Fruit fly (Drosophila melanogaster) whole organism, embryonic: ENCODE measurements around the gene SCAR.

Experiments used
- Abd-B ChIP-seq: fragments of 200-800 bp; sonication (Bioruptor generic); optimal IDR thresholded peaks from 2 replicates; lab custom pipeline; 2018; ENCODE audit warnings: missing biosample characterization, mild to moderate bottlenecking, missing genetic modification characterization, moderate library complexity
- Aef1 ChIP-seq: fragments of 200-800 bp; sonication (Bioruptor generic); IDR thresholded peaks from 3 replicates; pipeline ENCODE4 v1.3.6; 2022; ENCODE audit warnings: missing biosample characterization, missing genetic modification characterization
- Atf-2 ChIP-seq: fragments of 200-800 bp; sonication (Bioruptor generic); optimal IDR thresholded peaks from 2 replicates; lab custom pipeline; 2016; ENCODE audit warnings: missing biosample characterization, missing genetic modification characterization
- BEAF-32 ChIP-seq: fragments of 200-800 bp; sonication (Bioruptor generic); optimal IDR thresholded peaks from 3 replicates; lab custom pipeline; 2017; ENCODE audit warnings: missing biosample characterization, missing genetic modification characterization, mild to moderate bottlenecking, moderate library complexity, missing genetic modification reagents
- Blimp-1 ChIP-seq: fragments of 200-800 bp; sonication (Bioruptor generic); optimal IDR thresholded peaks from 3 replicates; lab custom pipeline; 2018; ENCODE audit warnings: missing biosample characterization, missing genetic modification characterization, mild to moderate bottlenecking, moderate library complexity, missing genetic modification reagents
- CG10366 ChIP-seq: fragments of 200-800 bp; sonication (Bioruptor generic); IDR thresholded peaks from 2 replicates; pipeline ENCODE4 v1.3.6; 2022; ENCODE audit warnings: missing biosample characterization, missing genetic modification characterization
- CG10431 ChIP-seq: fragments of 200-800 bp; sonication (Bioruptor generic); optimal IDR thresholded peaks from 3 replicates; lab custom pipeline; 2018; ENCODE audit warnings: missing biosample characterization, mild to moderate bottlenecking, missing genetic modification characterization
- CG11456 ChIP-seq: fragments of 200-800 bp; sonication (Bioruptor generic); IDR thresholded peaks from 3 replicates; pipeline ENCODE4 v1.3.6; 2022; ENCODE audit warnings: missing biosample characterization, missing genetic modification characterization
- CG11560 ChIP-seq: fragments of 200-800 bp; sonication (Bioruptor generic); IDR thresholded peaks from 3 replicates; pipeline ENCODE4 v1.3.6; 2022; ENCODE audit warnings: missing biosample characterization, missing genetic modification characterization
- CG14965 ChIP-seq: fragments of 200-800 bp; sonication (Bioruptor generic); optimal IDR thresholded peaks from 2 replicates; lab custom pipeline; 2016; ENCODE audit warnings: missing biosample characterization, missing genetic modification characterization, borderline replicate concordance
- CG17361 ChIP-seq: fragments of 200-800 bp; sonication (Bioruptor generic); IDR thresholded peaks from 3 replicates; pipeline ENCODE4 v1.3.6; 2022; ENCODE audit warnings: missing biosample characterization, missing genetic modification characterization
- CG2120 ChIP-seq: fragments of 200-800 bp; sonication (Bioruptor generic); optimal IDR thresholded peaks from 3 replicates; lab custom pipeline; 2016; ENCODE audit warnings: missing biosample characterization, missing genetic modification characterization
- CG30431 ChIP-seq: fragments of 200-800 bp; sonication (Bioruptor generic); optimal IDR thresholded peaks from 2 replicates; lab custom pipeline; 2017; ENCODE audit warnings: missing biosample characterization, missing genetic modification characterization
- CG32772 ChIP-seq: fragments of 200-800 bp; sonication (Bioruptor generic); IDR thresholded peaks from 2 replicates; pipeline ENCODE4 v1.3.6; 2022; ENCODE audit warnings: missing biosample characterization, missing genetic modification characterization
- CG3838 ChIP-seq: fragments of 200-800 bp; sonication (Bioruptor generic); optimal IDR thresholded peaks from 3 replicates; lab custom pipeline; 2016; ENCODE audit warnings: missing biosample characterization, missing genetic modification characterization
- CG43689 ChIP-seq: fragments of 200-800 bp; sonication (Bioruptor generic); IDR thresholded peaks from 2 replicates; pipeline ENCODE4 v1.3.6; 2022; ENCODE audit warnings: missing biosample characterization, missing genetic modification characterization
- CG4820 ChIP-seq: fragments of 200-800 bp; sonication (Bioruptor generic); optimal IDR thresholded peaks from 3 replicates; lab custom pipeline; 2016; ENCODE audit warnings: missing biosample characterization, missing genetic modification characterization
- CG5953 ChIP-seq: fragments of 200-800 bp; sonication (Bioruptor generic); IDR thresholded peaks from 2 replicates; pipeline ENCODE4 v1.3.6; 2022; ENCODE audit warnings: missing biosample characterization, missing genetic modification characterization
- CG6175 ChIP-seq: fragments of 200-800 bp; sonication (Bioruptor generic); IDR thresholded peaks from 3 replicates; pipeline ENCODE4 v1.3.6; 2022; ENCODE audit warnings: missing biosample characterization, missing genetic modification characterization
- CG7928 ChIP-seq: fragments of 200-800 bp; sonication (Bioruptor generic); optimal IDR thresholded peaks from 2 replicates; lab custom pipeline; 2017; ENCODE audit warnings: missing biosample characterization, mild to moderate bottlenecking, missing genetic modification characterization
- D ChIP-seq, 2 experiments: fragments of 200-800 bp in 1 of 2; fragments of >200 bp in 1 of 2; sonication (Bioruptor generic) in 1 of 2; optimal IDR thresholded peaks; 2 replicates in 1 of 2; 3 replicates in 1 of 2; lab custom pipeline; 2017; ENCODE audit warnings: mild to moderate bottlenecking in 1 of 2, missing biosample characterization in 1 of 2, missing genetic modification characterization in 1 of 2, missing genetic modification reagents in 1 of 2
- Dref ChIP-seq: fragments of 200-800 bp; sonication (Bioruptor generic); IDR thresholded peaks from 2 replicates; pipeline ENCODE4 v1.3.6; 2022; ENCODE audit warnings: missing biosample characterization, missing genetic modification characterization
- Elba2 ChIP-seq: fragments of 200-800 bp; sonication (Bioruptor generic); optimal IDR thresholded peaks from 3 replicates; lab custom pipeline; 2016; ENCODE audit warnings: missing biosample characterization, missing genetic modification characterization
- Ets65A ChIP-seq: fragments of 200-800 bp; sonication (Bioruptor generic); peaks from one replicate; lab custom pipeline; 2016; ENCODE audit warnings: missing biosample characterization, missing genetic modification characterization
- Gsc ChIP-seq: fragments of 200-800 bp; sonication (Bioruptor generic); IDR thresholded peaks from 2 replicates; pipeline ENCODE4 v1.3.6; 2022; ENCODE audit warnings: missing biosample characterization, missing genetic modification characterization
- H2.0 ChIP-seq: fragments of 200-800 bp; sonication (Bioruptor generic); IDR thresholded peaks from 2 replicates; pipeline ENCODE4 v1.3.6; 2022; ENCODE audit warnings: missing biosample characterization, missing genetic modification characterization
- MESR4 ChIP-seq: fragments of 200-800 bp; sonication (Bioruptor generic); optimal IDR thresholded peaks from 2 replicates; lab custom pipeline; 2018; ENCODE audit warnings: missing biosample characterization, mild to moderate bottlenecking, missing genetic modification characterization, moderate library complexity
- Max ChIP-seq: fragments of 200-800 bp; sonication (Bioruptor generic); optimal IDR thresholded peaks from 2 replicates; lab custom pipeline; 2016; ENCODE audit warnings: missing biosample characterization, mild to moderate bottlenecking, missing genetic modification characterization
- Nf-YA ChIP-seq: fragments of 200-800 bp; sonication (Bioruptor generic); IDR thresholded peaks from 2 replicates; pipeline ENCODE4 v1.3.6; 2022; ENCODE audit warnings: missing biosample characterization, missing genetic modification characterization
- Oli ChIP-seq: fragments of 200-800 bp; sonication (Bioruptor generic); optimal IDR thresholded peaks from 2 replicates; lab custom pipeline; 2018; ENCODE audit warnings: missing biosample characterization, mild to moderate bottlenecking, missing genetic modification characterization, moderate library complexity
- amos ChIP-seq: fragments of 200-800 bp; sonication (Bioruptor generic); IDR thresholded peaks from 2 replicates; pipeline ENCODE4 v1.3.6; 2022; ENCODE audit warnings: missing biosample characterization, missing genetic modification characterization; ENCODE audit not compliant: partially characterized antibody
- caup ChIP-seq: fragments of 200-800 bp; sonication (Bioruptor generic); optimal IDR thresholded peaks from 3 replicates; lab custom pipeline; 2017; ENCODE audit warnings: missing biosample characterization, mild to moderate bottlenecking, missing genetic modification characterization, moderate library complexity; ENCODE audit not compliant: severe bottlenecking
- croc ChIP-seq: fragments of 200-800 bp; sonication (Bioruptor generic); conservative IDR thresholded peaks from 3 replicates; pipeline ENCODE4 v1.3.6; 2022; ENCODE audit warnings: missing biosample characterization, missing genetic modification characterization
- emc ChIP-seq: fragments of 200-800 bp; sonication (Bioruptor generic); optimal IDR thresholded peaks from 2 replicates; lab custom pipeline; 2016; ENCODE audit warnings: missing biosample characterization, missing genetic modification characterization
- ewg ChIP-seq: fragments of 200-800 bp; sonication (Bioruptor generic); optimal IDR thresholded peaks from 3 replicates; lab custom pipeline; 2017; ENCODE audit warnings: mild to moderate bottlenecking, missing biosample characterization, missing genetic modification reagents, missing genetic modification characterization
- kah ChIP-seq: fragments of 200-800 bp; sonication (Bioruptor generic); optimal IDR thresholded peaks from 2 replicates; lab custom pipeline; 2018; ENCODE audit warnings: missing biosample characterization, mild to moderate bottlenecking, missing genetic modification characterization
- nerfin-2 ChIP-seq: fragments of 200-800 bp; sonication (Bioruptor generic); IDR thresholded peaks from 2 replicates; pipeline ENCODE4 v1.3.6; 2022; ENCODE audit warnings: missing biosample characterization, missing genetic modification characterization; ENCODE audit not compliant: partially characterized antibody
- seq ChIP-seq: fragments of 200-800 bp; sonication (Bioruptor generic); IDR thresholded peaks from 2 replicates; pipeline ENCODE4 v1.3.6; 2022; ENCODE audit warnings: missing biosample characterization, missing genetic modification characterization
- sisA ChIP-seq: fragments of 200-800 bp; sonication (Bioruptor generic); IDR thresholded peaks from 2 replicates; pipeline ENCODE4 v1.3.6; 2022; ENCODE audit warnings: missing biosample characterization, missing genetic modification characterization
- slbo ChIP-seq: fragments of 200-800 bp; sonication (Bioruptor generic); IDR thresholded peaks from 2 replicates; pipeline ENCODE4 v1.3.6; 2022; ENCODE audit warnings: missing biosample characterization, missing genetic modification characterization
- sna ChIP-seq: fragments of 200-800 bp; sonication (Bioruptor generic); IDR thresholded peaks from 2 replicates; pipeline ENCODE4 v1.3.6; 2022; ENCODE audit warnings: missing biosample characterization, missing genetic modification characterization; ENCODE audit not compliant: partially characterized antibody
- stc ChIP-seq: fragments of 200-800 bp; sonication (Bioruptor generic); IDR thresholded peaks from 2 replicates; pipeline ENCODE4 v1.3.6; 2022; ENCODE audit warnings: missing biosample characterization, missing genetic modification characterization
- tio ChIP-seq: fragments of 200-800 bp; sonication (Bioruptor generic); optimal IDR thresholded peaks from 2 replicates; lab custom pipeline; 2017; ENCODE audit warnings: missing biosample characterization, missing genetic modification characterization, inconsistent platforms
- tll ChIP-seq, 2 experiments: fragments of 200-800 bp in 1 of 2; fragments of >200 bp in 1 of 2; sonication (Bioruptor generic) in 1 of 2; optimal IDR thresholded peaks; 2 replicates each; lab custom pipeline; 2017 to 2019; ENCODE audit warnings: missing biosample characterization in 2 of 2, missing genetic modification characterization in 2 of 2, mild to moderate bottlenecking in 1 of 2, moderate library complexity in 1 of 2
- tna ChIP-seq: fragments of 200-800 bp; sonication (Bioruptor generic); IDR thresholded peaks from 2 replicates; pipeline ENCODE4 v1.3.6; 2022; ENCODE audit warnings: missing biosample characterization, missing genetic modification characterization; ENCODE audit not compliant: partially characterized antibody
- trem ChIP-seq: fragments of 200-800 bp; optimal IDR thresholded peaks from 3 replicates; lab custom pipeline; 2019; ENCODE audit warnings: missing biosample characterization, mild to moderate bottlenecking, missing genetic modification characterization, moderate library complexity
- twi ChIP-seq: fragments of 200-800 bp; optimal IDR thresholded peaks from 2 replicates; lab custom pipeline; 2019; ENCODE audit warnings: missing biosample characterization, mild to moderate bottlenecking, missing genetic modification characterization, moderate library complexity
- wdn ChIP-seq: fragments of 200-800 bp; sonication (Bioruptor generic); IDR thresholded peaks from 2 replicates; pipeline ENCODE4 v1.3.6; 2022; ENCODE audit warnings: missing biosample characterization, missing genetic modification characterization
- wek ChIP-seq: fragments of 200-800 bp; sonication (Bioruptor generic); optimal IDR thresholded peaks from 3 replicates; lab custom pipeline; 2018; ENCODE audit warnings: missing biosample characterization, mild to moderate bottlenecking, missing genetic modification characterization, moderate library complexity

Gene SCAR

dm6 chr2L:11010999-11011398, 34.4 kb downstream of the SCAR start, which contains the start of the genes Art8 and dUTPase (continued):
- TF ChIP-seq nerfin-2 (GFP tag; lab: Robert Waterston, UW): peak; percentile 67
- peak; percentile 92 for TF ChIP-seq trem
- peak; percentile 51; the same call in 2 of the 3 replicates for TF ChIP-seq Aef1 (GFP tag; lab: Robert Waterston, UW)
- TF ChIP-seq caup (GFP tag; lab: Kevin White, UChicago): peak; percentile 61
- peak; percentile 84 for TF ChIP-seq sna (GFP tag; lab: Robert Waterston, UW)
- TF ChIP-seq tna (GFP tag; lab: Robert Waterston, UW): peak; percentile 48; the same call in 1 of the 2 replicates
- no peak for TF ChIP-seq Gsc (GFP tag; lab: Robert Waterston, UW)
- TF ChIP-seq Elba2 (GFP tag; lab: Kevin White, UChicago): peak; percentile 44
- TF ChIP-seq Ets65A: peak; percentile 94
- no peak for TF ChIP-seq wek (GFP tag; lab: Kevin White, UChicago)
- TF ChIP-seq MESR4 (GFP tag; lab: Kevin White, UChicago): peak; percentile 26
- TF ChIP-seq stc (GFP tag; lab: Robert Waterston, UW): peak; percentile 54; the same call in 1 of the 2 replicates
- no peak for TF ChIP-seq Atf-2 (GFP tag; lab: Kevin White, UChicago)
- peak; percentile 43; the same call in 2 of the 3 replicates for TF ChIP-seq croc (GFP tag; lab: Robert Waterston, UW)
- TF ChIP-seq CG10431 (GFP tag; lab: Kevin White, UChicago): no peak
- TF ChIP-seq ewg (GFP tag; lab: Kevin White, UChicago): peak; percentile 28
- no peak for TF ChIP-seq D (optimal IDR thresholded peaks at IDR 0.05; lab: Kevin White, UChicago)
- no peak for TF ChIP-seq D (GFP tag; optimal IDR thresholded peaks at IDR 0.05; lab: Kevin White, UChicago)
- peak; percentile 53 for TF ChIP-seq tio
- TF ChIP-seq CG10366: peak; percentile 42
- TF ChIP-seq slbo (GFP tag; lab: Robert Waterston, UW): peak; percentile 74
- no peak for TF ChIP-seq kah (GFP tag; lab: Kevin White, UChicago)
- TF ChIP-seq Blimp-1 (GFP tag; lab: Kevin White, UChicago): no peak
- TF ChIP-seq Max (GFP tag; lab: Kevin White, UChicago): peak; percentile 93
- TF ChIP-seq wdn: peak; percentile 30; the same call in 1 of the 2 replicates
- TF ChIP-seq BEAF-32 (GFP tag; lab: Kevin White, UChicago): peak; percentile 92
- no peak for TF ChIP-seq emc (GFP tag; lab: Kevin White, UChicago)
- TF ChIP-seq CG32772: peak; percentile 42; the same call in 1 of the 2 replicates
- TF ChIP-seq seq: 0 out of 2 replicates have a peak, but pooled peaks have one; percentile 34
- TF ChIP-seq CG6175 (GFP tag; lab: Robert Waterston, UW): no peak
- peak; percentile 53 for TF ChIP-seq H2.0
- TF ChIP-seq CG11456: 0 out of 3 replicates have a peak, but pooled peaks have one; percentile 23
- TF ChIP-seq CG5953 (GFP tag; lab: Robert Waterston, UW): peak; percentile 63; the same call in 1 of the 2 replicates
- no peak for TF ChIP-seq Nf-YA (GFP tag; lab: Robert Waterston, UW)
- TF ChIP-seq amos (GFP tag; lab: Robert Waterston, UW): peak; percentile 87
- TF ChIP-seq CG2120 (GFP tag; lab: Kevin White, UChicago): peak; percentile 78
- peak; percentile 59 for TF ChIP-seq CG4820 (GFP tag; lab: Kevin White, UChicago)
- TF ChIP-seq tll (GFP tag; optimal IDR thresholded peaks at IDR 0.05; lab: Kevin White, UChicago): no peak
- peak; percentile 80 for TF ChIP-seq CG17361 (GFP tag; lab: Robert Waterston, UW)
- TF ChIP-seq CG11560 (tag; lab: Robert Waterston, UW): no peak
- TF ChIP-seq Dref (GFP tag; lab: Robert Waterston, UW): peak; percentile 84
- TF ChIP-seq CG7928: peak; percentile 89
- peak; percentile 38 for TF ChIP-seq twi
- peak; percentile 25 for TF ChIP-seq CG30431 (GFP tag; lab: Kevin White, UChicago)
- no peak for TF ChIP-seq CG3838 (GFP tag; lab: Kevin White, UChicago)
- peak; percentile 58 for TF ChIP-seq sisA (GFP tag; lab: Robert Waterston, UW)
- TF ChIP-seq Oli: peak; percentile 5
- no peak for TF ChIP-seq CG14965
- no peak for TF ChIP-seq CG43689 (GFP tag; lab: Robert Waterston, UW)
- no peak for TF ChIP-seq Abd-B (GFP tag; lab: Kevin White, UChicago)
